Fruit fly (Drosophila melanogaster) whole organism, pupa: Measurements from ENCODE around the gene sens.

Experiments used
- CG10348 ChIP-seq: fragments of 200-800 bp; sonication (Bioruptor generic); IDR thresholded peaks from 2 replicates; pipeline ENCODE4 v1.3.6; 2022; ENCODE audit warnings: missing biosample characterization, missing genetic modification characterization
- CG12605 ChIP-seq: fragments of 200-800 bp; sonication (Bioruptor generic); IDR thresholded peaks from 2 replicates; pipeline ENCODE4 v1.3.6; 2022; ENCODE audit warnings: missing biosample characterization, missing genetic modification characterization
- CG13204 ChIP-seq: fragments of 200-800 bp; sonication (Bioruptor generic); optimal IDR thresholded peaks from 2 replicates; lab custom pipeline; 2018; ENCODE audit warnings: missing biosample characterization, mild to moderate bottlenecking, missing genetic modification characterization, moderate library complexity
- CG14655 ChIP-seq: fragments of 200-800 bp; sonication (Bioruptor generic); optimal IDR thresholded peaks from 3 replicates; lab custom pipeline; 2017; ENCODE audit warnings: mild to moderate bottlenecking, missing biosample characterization, missing genetic modification reagents, missing genetic modification characterization
- CG15710 ChIP-seq: fragments of 200-800 bp; sonication (Bioruptor generic); optimal IDR thresholded peaks from 2 replicates; lab custom pipeline; 2018; ENCODE audit warnings: missing biosample characterization, mild to moderate bottlenecking, missing genetic modification characterization, moderate library complexity
- CG17806 ChIP-seq: fragments of 200-800 bp; sonication (Bioruptor generic); optimal IDR thresholded peaks from 2 replicates; lab custom pipeline; 2018; ENCODE audit warnings: missing biosample characterization, mild to moderate bottlenecking, missing genetic modification characterization, moderate library complexity
- CG32121 ChIP-seq: fragments of 200-800 bp; sonication (Bioruptor generic); IDR thresholded peaks from 2 replicates; pipeline ENCODE4 v1.3.6; 2022; ENCODE audit warnings: missing biosample characterization, missing genetic modification characterization
- CG34367 ChIP-seq: fragments of 200-800 bp; sonication (Bioruptor generic); optimal IDR thresholded peaks from 2 replicates; lab custom pipeline; 2018; ENCODE audit warnings: missing biosample characterization, mild to moderate bottlenecking, missing genetic modification characterization
- CG4496 ChIP-seq: fragments of 200-800 bp; sonication (Bioruptor generic); IDR thresholded peaks from 3 replicates; pipeline ENCODE4 v1.3.6; 2022; ENCODE audit warnings: missing biosample characterization, missing genetic modification characterization
- CG8159 ChIP-seq: fragments of 200-800 bp; sonication (Bioruptor generic); optimal IDR thresholded peaks from 3 replicates; lab custom pipeline; 2018; ENCODE audit warnings: missing biosample characterization, mild to moderate bottlenecking, missing genetic modification characterization, moderate library complexity
- CG8301 ChIP-seq: fragments of 200-800 bp; sonication (Bioruptor generic); optimal IDR thresholded peaks from 2 replicates; lab custom pipeline; 2018; ENCODE audit warnings: missing biosample characterization, mild to moderate bottlenecking, missing genetic modification characterization
- CG9948 ChIP-seq: fragments of 200-800 bp; sonication (Bioruptor generic); optimal IDR thresholded peaks from 2 replicates; lab custom pipeline; 2018; ENCODE audit warnings: missing biosample characterization, mild to moderate bottlenecking, missing genetic modification characterization, moderate library complexity
- D1 ChIP-seq: fragments of 200-800 bp; sonication (Bioruptor generic); optimal IDR thresholded peaks from 2 replicates; lab custom pipeline; 2018; ENCODE audit warnings: missing biosample characterization, mild to moderate bottlenecking, missing genetic modification characterization, moderate library complexity
- EcR ChIP-seq: fragments of 200-800 bp; sonication (Bioruptor generic); optimal IDR thresholded peaks from 3 replicates; lab custom pipeline; 2019; ENCODE audit warnings: missing biosample characterization, missing genetic modification characterization, mild to moderate bottlenecking, moderate library complexity, missing genetic modification reagents
- Ets98B ChIP-seq: fragments of 200-800 bp; sonication (Bioruptor generic); IDR thresholded peaks from 2 replicates; pipeline ENCODE4 v1.3.6; 2022; ENCODE audit warnings: missing biosample characterization, missing genetic modification characterization
- Pif1A ChIP-seq: fragments of 200-800 bp; sonication (Bioruptor generic); optimal IDR thresholded peaks from 3 replicates; lab custom pipeline; 2016; ENCODE audit warnings: missing biosample characterization, missing genetic modification characterization
- Pif1B ChIP-seq: fragments of 200-800 bp; sonication (Bioruptor generic); optimal IDR thresholded peaks from 3 replicates; lab custom pipeline; 2016; ENCODE audit warnings: missing biosample characterization, missing genetic modification characterization
- Snoo ChIP-seq: fragments of 200-800 bp; sonication (Bioruptor generic); optimal IDR thresholded peaks from 3 replicates; lab custom pipeline; 2017; ENCODE audit warnings: missing biosample characterization, mild to moderate bottlenecking, missing genetic modification characterization, inconsistent platforms
- fd96Ca ChIP-seq: fragments of 200-800 bp; sonication (Bioruptor generic); IDR thresholded peaks from 3 replicates; pipeline ENCODE4 v1.3.6; 2022; ENCODE audit warnings: missing biosample characterization, missing genetic modification characterization
- gl ChIP-seq: fragments of 200-800 bp; sonication (Bioruptor generic); optimal IDR thresholded peaks from 2 replicates; lab custom pipeline; 2018; ENCODE audit warnings: missing biosample characterization, mild to moderate bottlenecking, missing genetic modification characterization
- rn ChIP-seq: fragments of 200-800 bp; sonication (Bioruptor generic); IDR thresholded peaks from 2 replicates; pipeline ENCODE4 v1.3.6; 2022; ENCODE audit warnings: missing biosample characterization, missing genetic modification characterization

Gene sens

DNA sequence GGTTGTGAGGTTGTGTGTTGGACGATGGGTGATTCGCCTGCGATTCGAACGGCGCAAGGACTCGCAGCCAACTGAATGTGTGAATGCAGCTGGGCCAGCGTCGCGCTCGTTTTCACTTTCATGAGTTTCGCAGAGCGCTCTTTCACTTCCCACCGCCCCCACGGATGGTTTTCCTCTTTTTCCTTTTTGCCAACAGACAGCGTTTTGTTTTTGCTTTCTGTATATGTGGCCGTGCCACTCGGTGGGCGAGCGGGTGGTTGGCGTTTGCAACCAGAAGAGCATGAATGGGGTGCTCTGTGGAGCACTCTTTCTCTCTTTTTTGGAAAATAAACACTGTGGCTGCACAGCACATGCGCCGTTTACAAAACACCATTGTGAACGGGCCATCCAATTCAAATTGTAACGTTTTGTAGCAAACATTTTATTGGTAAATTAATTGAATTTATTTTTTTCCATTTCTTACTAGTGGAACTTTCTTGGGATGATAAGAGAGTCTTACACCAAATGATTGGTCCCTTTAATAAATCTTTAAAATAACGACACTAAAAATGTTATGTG is 34.3 kb upstream of the sens start, which contains the start of gene CG10713:
TSS of gene CG10713 (minus strand) at position 60 of the 558 bp plus-strand sequence.
- TF ChIP-seq gl (tag; lab: Kevin White, UChicago) (peak; percentile 70), rn (GFP tag; lab: Robert Waterston, UW) (peak; percentile 46; the same call in 1 of the 2 replicates), CG8159 (tag; lab: Kevin White, UChicago) (peak; percentile 46), CG32121 (peak; percentile 77), Pif1B (GFP tag; lab: Kevin White, UChicago) (peak; percentile 57), EcR (GFP tag; lab: Kevin White, UChicago) (no peak), D1 (tag; lab: Kevin White, UChicago) (no peak), CG14655 (peak; percentile 72), CG12605 (GFP tag; lab: Robert Waterston, UW) (peak; percentile 84), Pif1A (GFP tag; lab: Kevin White, UChicago) (peak; percentile 64), CG8301 (tag; lab: Kevin White, UChicago) (peak; percentile 68), CG17806 (tag; lab: Kevin White, UChicago) (no peak), CG10348 (GFP tag; lab: Robert Waterston, UW) (no peak), CG9948 (no peak), fd96Ca (GFP tag; lab: Robert Waterston, UW) (no peak; the same call in 1 of the 3 replicates), CG15710 (tag; lab: Kevin White, UChicago) (no peak), CG4496 (GFP tag; lab: Robert Waterston, UW) (peak; percentile 89), CG34367 (tag; lab: Kevin White, UChicago) (peak; percentile 35), Snoo (peak; percentile 4), CG13204 (GFP tag; lab: Kevin White, UChicago) (peak; percentile 67), Ets98B (GFP tag; lab: Robert Waterston, UW) (peak; percentile 77)

- TF ChIP-seq CG17806 (tag; lab: Kevin White, UChicago) (no peak), CG15710 (tag; lab: Kevin White, UChicago) (no peak), Snoo (no peak), fd96Ca (GFP tag; lab: Robert Waterston, UW) (no peak), gl (tag; lab: Kevin White, UChicago) (no peak), CG34367 (tag; lab: Kevin White, UChicago) (no peak), CG10348 (GFP tag; lab: Robert Waterston, UW) (no peak), D1 (tag; lab: Kevin White, UChicago) (no peak), CG8159 (tag; lab: Kevin White, UChicago) (no peak), CG32121 (no peak), CG14655 (no peak), CG4496 (GFP tag; lab: Robert Waterston, UW) (no peak), rn (GFP tag; lab: Robert Waterston, UW) (no peak), Pif1B (GFP tag; lab: Kevin White, UChicago) (no peak)
Observed at dm6 chr3L:13433522-13433921, 32.6 kb upstream of the sens start.

- no peak for TF ChIP-seq CG9948
- TF ChIP-seq CG8301 (tag; lab: Kevin White, UChicago) = no peak
- TF ChIP-seq fd96Ca (GFP tag; lab: Robert Waterston, UW) = no peak
- TF ChIP-seq Ets98B (GFP tag; lab: Robert Waterston, UW) = no peak
- no peak for TF ChIP-seq EcR (GFP tag; lab: Kevin White, UChicago)
- no peak for TF ChIP-seq Pif1A (GFP tag; lab: Kevin White, UChicago)
- no peak for TF ChIP-seq gl (tag; lab: Kevin White, UChicago)
- no peak for TF ChIP-seq CG13204 (GFP tag; lab: Kevin White, UChicago)
- no peak for TF ChIP-seq CG32121
- TF ChIP-seq CG10348 (GFP tag; lab: Robert Waterston, UW) = no peak
- TF ChIP-seq CG34367 (tag; lab: Kevin White, UChicago) = no peak
- TF ChIP-seq rn (GFP tag; lab: Robert Waterston, UW) = no peak
- no peak for TF ChIP-seq Pif1B (GFP tag; lab: Kevin White, UChicago)
- TF ChIP-seq CG12605 (GFP tag; lab: Robert Waterston, UW) = no peak
- no peak for TF ChIP-seq D1 (tag; lab: Kevin White, UChicago)
- TF ChIP-seq CG8159 (tag; lab: Kevin White, UChicago) = no peak
- no peak for TF ChIP-seq CG14655
- TF ChIP-seq CG4496 (GFP tag; lab: Robert Waterston, UW) = no peak
Observed at dm6 chr3L:13432791-13433190, 31.9 kb upstream of the sens start.

dm6 chr3L:13430171-13430570 is 29.2 kb upstream of the sens start:
- TF ChIP-seq CG32121 (no peak), CG13204 (GFP tag; lab: Kevin White, UChicago) (no peak), CG14655 (no peak), Pif1A (GFP tag; lab: Kevin White, UChicago) (no peak), CG8301 (tag; lab: Kevin White, UChicago) (no peak)

DNA sequence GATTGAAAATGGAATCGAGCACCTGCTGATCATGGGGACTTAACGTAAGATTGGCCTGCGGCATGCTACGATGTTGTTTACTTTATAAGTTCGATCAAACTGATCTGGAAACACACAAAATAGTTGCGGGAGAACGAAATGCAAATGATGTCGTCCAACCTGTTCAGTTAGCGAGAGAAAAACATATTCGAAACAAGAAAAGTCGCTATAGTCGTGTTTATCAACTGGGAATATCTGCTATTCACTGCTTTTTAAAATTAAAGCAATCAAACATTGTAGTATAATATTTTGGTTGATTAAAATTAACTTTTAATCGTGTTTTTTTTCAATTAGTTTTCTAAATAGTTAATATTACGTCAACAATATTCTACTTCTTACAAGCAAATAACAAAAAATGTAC is 25.6 kb upstream of the sens start, which contains the start of gene CG14105:
TSS of gene CG14105 (minus strand) at position 101 of the 400 bp plus-strand sequence.
- TF ChIP-seq CG8301 (tag; lab: Kevin White, UChicago) (no peak), CG17806 (tag; lab: Kevin White, UChicago) (no peak)

dm6 chr3L:13425571-13425970 is 24.6 kb upstream of the sens start, which contains the start of gene CG14106:
Gene CG14106 (minus strand): TSS chr3L:13425671.
- TF ChIP-seq D1 (tag; lab: Kevin White, UChicago) = no peak
- no peak for TF ChIP-seq CG15710 (tag; lab: Kevin White, UChicago)
- TF ChIP-seq Snoo = no peak
- TF ChIP-seq fd96Ca (GFP tag; lab: Robert Waterston, UW) = no peak
